Worm (Caenorhabditis elegans) whole organism, young adult: Measurements from ENCODE around the gene R01E6.5.

Experiments
- Y56A3A.18 ChIP-seq: fragments of 200-800 bp; sonication (Bioruptor generic); IDR thresholded peaks from 2 replicates; pipeline ENCODE4 v1.3.6; 2022; ENCODE audit warnings: missing genetic modification reagents, missing genetic modification characterization, missing compliant biosample characterization
- ama-1 ChIP-seq, 3 experiments: fragments of 150-350 bp in 1 of 3; sonication (generic microtip) in 2 of 3; optimal IDR thresholded peaks; 2 replicates each; lab custom pipeline; 2014 to 2018; ENCODE audit warnings: missing biosample characterization in 2 of 3, missing genetic modification characterization in 2 of 3, missing genetic modification reagents in 2 of 3
- dpl-1 ChIP-seq: fragments of 150-350 bp; optimal IDR thresholded peaks from 2 replicates; lab custom pipeline; 2014; ENCODE audit warnings: missing biosample characterization, missing genetic modification reagents, missing genetic modification characterization
- pha-4 ChIP-seq: fragments of 150-350 bp; sonication (generic microtip); optimal IDR thresholded peaks from 2 replicates; lab custom pipeline; 2014; ENCODE audit warnings: missing biosample characterization, missing genetic modification reagents, missing genetic modification characterization
- snpc-4 ChIP-seq, 5 experiments: fragments of 150-350 bp in 1 of 5; sonication (generic microtip) in 4 of 5; optimal IDR thresholded peaks; 2 replicates each; lab custom pipeline; 2014 to 2018; ENCODE audit warnings: missing genetic modification characterization in 5 of 5, missing biosample characterization in 3 of 5, antibody characterized with exemption in 2 of 5, mild to moderate bottlenecking in 2 of 5, missing compliant biosample characterization in 2 of 5, missing genotype in 2 of 5, moderate library complexity in 2 of 5, missing genetic modification reagents in 1 of 5
- ztf-18 ChIP-seq: sonication (generic microtip); optimal IDR thresholded peaks from 2 replicates; lab custom pipeline; 2016; ENCODE audit warnings: missing genotype, mild to moderate bottlenecking, missing genetic modification characterization, missing compliant biosample characterization

ce11 chrX:13542757-13543156 is 5.9 kb downstream of the R01E6.5 start:
- TF ChIP-seq snpc-4 (GFP tag; optimal IDR thresholded peaks at IDR 0.05; lab: Kevin White, UChicago) (no peak), snpc-4 (tag; optimal IDR thresholded peaks at IDR 0.05; lab: Kevin White, UChicago) (no peak), ama-1 (optimal IDR thresholded peaks at IDR 0.05; lab: Kevin White, UChicago) (peak; percentile 88), ama-1 (GFP tag; optimal IDR thresholded peaks at IDR 0.05; lab: Kevin White, UChicago) (no peak), pha-4 (tag; lab: Kevin White, UChicago) (no peak), ztf-18 (tag; lab: Kevin White, UChicago) (no peak), Y56A3A.18 (no peak), dpl-1 (no peak)
